Worm (Caenorhabditis elegans) whole organism, mixed stage, embryonic: ENCODE data around the gene C03B1.4.

ENCODE experiments used
- M03D4.4 ChIP-seq: sonication (generic microtip); optimal IDR thresholded peaks from 2 replicates; lab custom pipeline; 2017; ENCODE audit warnings: mild to moderate bottlenecking, missing genetic modification characterization, missing compliant biosample characterization
- bed-3 ChIP-seq: fragments of 200-800 bp; sonication (Bioruptor generic); optimal IDR thresholded peaks from 3 replicates; lab custom pipeline; 2018; ENCODE audit warnings: mild to moderate bottlenecking, missing genetic modification characterization, moderate library complexity, missing compliant biosample characterization
- blmp-1 ChIP-seq: fragments of 150-350 bp; optimal IDR thresholded peaks from 2 replicates; lab custom pipeline; 2014; ENCODE audit warnings: missing biosample characterization, missing genetic modification characterization
- ceh-39 ChIP-seq: fragments of 150-350 bp; optimal IDR thresholded peaks from 2 replicates; lab custom pipeline; 2014; ENCODE audit warnings: missing biosample characterization, missing genetic modification characterization
- ceh-43 ChIP-seq: fragments of 200-800 bp; sonication (Bioruptor generic); optimal IDR thresholded peaks from 2 replicates; lab custom pipeline; 2018; ENCODE audit warnings: mild to moderate bottlenecking, missing genetic modification characterization, moderate library complexity, missing compliant biosample characterization
- ceh-83 ChIP-seq: fragments of 200-800 bp; sonication (Bioruptor generic); optimal IDR thresholded peaks from 2 replicates; lab custom pipeline; 2018; ENCODE audit warnings: mild to moderate bottlenecking, missing genetic modification characterization, missing compliant biosample characterization
- ces-1 ChIP-seq: fragments of 150-350 bp; optimal IDR thresholded peaks from 2 replicates; lab custom pipeline; 2014; ENCODE audit warnings: missing biosample characterization, missing genetic modification reagents, missing genetic modification characterization
- cnd-1 ChIP-seq: fragments of 200-800 bp; sonication (Bioruptor generic); optimal IDR thresholded peaks from 2 replicates; lab custom pipeline; 2018; ENCODE audit warnings: mild to moderate bottlenecking, missing genetic modification characterization, missing compliant biosample characterization
- drap-1 ChIP-seq: fragments of 200-800 bp; sonication (Bioruptor generic); optimal IDR thresholded peaks from 3 replicates; lab custom pipeline; 2018; ENCODE audit warnings: mild to moderate bottlenecking, missing genetic modification characterization, missing compliant biosample characterization
- elt-1 ChIP-seq: sonication (generic microtip); optimal IDR thresholded peaks from 2 replicates; lab custom pipeline; 2017; ENCODE audit warnings: missing genetic modification characterization, mild to moderate bottlenecking, missing compliant biosample characterization, antibody characterized with exemption, moderate library complexity, borderline replicate concordance; ENCODE audit not compliant: insufficient read depth
- flh-1 ChIP-seq: fragments of 200-800 bp; sonication (Bioruptor generic); optimal IDR thresholded peaks from 2 replicates; lab custom pipeline; 2018; ENCODE audit warnings: mild to moderate bottlenecking, missing genetic modification characterization, moderate library complexity, missing compliant biosample characterization
- ham-2 ChIP-seq: fragments of 200-800 bp; sonication (Bioruptor generic); optimal IDR thresholded peaks from 2 replicates; lab custom pipeline; 2018; ENCODE audit warnings: mild to moderate bottlenecking, missing genetic modification characterization, missing compliant biosample characterization
- hlh-1 ChIP-seq: fragments of 150-350 bp; optimal IDR thresholded peaks from 2 replicates; lab custom pipeline; 2014; ENCODE audit warnings: missing biosample characterization, missing genetic modification reagents, missing genetic modification characterization
- lin-13 ChIP-seq: fragments of 150-350 bp; optimal IDR thresholded peaks from 2 replicates; lab custom pipeline; 2014; ENCODE audit warnings: missing biosample characterization, missing genetic modification characterization
- lsy-2 ChIP-seq: fragments of 150-350 bp; optimal IDR thresholded peaks from 2 replicates; lab custom pipeline; 2014; ENCODE audit warnings: missing biosample characterization, missing genetic modification characterization
- mab-5 ChIP-seq: fragments of 150-350 bp; optimal IDR thresholded peaks from 2 replicates; lab custom pipeline; 2014; ENCODE audit warnings: missing biosample characterization, missing genetic modification characterization
- mep-1 ChIP-seq: fragments of 150-350 bp; optimal IDR thresholded peaks from 2 replicates; lab custom pipeline; 2017; ENCODE audit warnings: missing biosample characterization, missing genetic modification reagents, missing genetic modification characterization, inconsistent platforms
- mls-2 ChIP-seq: sonication (generic microtip); optimal IDR thresholded peaks from 2 replicates; lab custom pipeline; 2016; ENCODE audit warnings: mild to moderate bottlenecking, missing genetic modification characterization, moderate library complexity, missing compliant biosample characterization
- nhr-12 ChIP-seq: fragments of 150-350 bp; optimal IDR thresholded peaks from 2 replicates; lab custom pipeline; 2014; ENCODE audit warnings: missing biosample characterization, missing genetic modification characterization
- nhr-2 ChIP-seq: fragments of 150-350 bp; optimal IDR thresholded peaks from 2 replicates; lab custom pipeline; 2014; ENCODE audit warnings: missing biosample characterization, missing genetic modification characterization
- nhr-237 ChIP-seq: fragments of 150-350 bp; optimal IDR thresholded peaks from 2 replicates; lab custom pipeline; 2014; ENCODE audit warnings: missing biosample characterization, missing genetic modification characterization
- nhr-28 ChIP-seq: fragments of 150-350 bp; optimal IDR thresholded peaks from 2 replicates; lab custom pipeline; 2014; ENCODE audit warnings: missing biosample characterization, missing genetic modification characterization
- nhr-76 ChIP-seq: sonication (generic microtip); optimal IDR thresholded peaks from 2 replicates; lab custom pipeline; 2017; ENCODE audit warnings: missing biosample characterization, missing genetic modification characterization
- pha-4 ChIP-seq: fragments of 150-350 bp; optimal IDR thresholded peaks from 2 replicates; lab custom pipeline; 2018; ENCODE audit warnings: missing biosample characterization, missing genetic modification reagents, missing genetic modification characterization
- sem-2 ChIP-seq: fragments of 200-800 bp; sonication (Bioruptor generic); optimal IDR thresholded peaks from 2 replicates; lab custom pipeline; 2018; ENCODE audit warnings: mild to moderate bottlenecking, missing genetic modification characterization, missing compliant biosample characterization
- snpc-4 ChIP-seq: fragments of 150-350 bp; optimal IDR thresholded peaks from 2 replicates; lab custom pipeline; 2014; ENCODE audit warnings: missing biosample characterization, missing genetic modification characterization
- sptf-1 ChIP-seq: sonication (generic microtip); optimal IDR thresholded peaks from 2 replicates; lab custom pipeline; 2017; ENCODE audit warnings: mild to moderate bottlenecking, missing genetic modification characterization, moderate library complexity, missing compliant biosample characterization
- tbx-8 ChIP-seq: fragments of 200-800 bp; sonication (Bioruptor generic); optimal IDR thresholded peaks from 2 replicates; lab custom pipeline; 2018; ENCODE audit warnings: mild to moderate bottlenecking, missing genetic modification characterization, moderate library complexity, missing compliant biosample characterization
- unc-120 ChIP-seq: sonication (generic microtip); optimal IDR thresholded peaks from 2 replicates; lab custom pipeline; 2017; ENCODE audit warnings: missing genetic modification characterization, missing compliant biosample characterization; ENCODE audit not compliant: poor library complexity, severe bottlenecking
- unc-39 ChIP-seq: fragments of 150-350 bp; optimal IDR thresholded peaks from 2 replicates; lab custom pipeline; 2014; ENCODE audit warnings: missing biosample characterization, missing genetic modification characterization
- unc-62 ChIP-seq: fragments of 150-350 bp; optimal IDR thresholded peaks from 2 replicates; lab custom pipeline; 2014; ENCODE audit warnings: missing biosample characterization, missing genetic modification reagents, missing genetic modification characterization
- zip-8 ChIP-seq: fragments of 150-350 bp; optimal IDR thresholded peaks from 2 replicates; lab custom pipeline; 2014; ENCODE audit warnings: missing biosample characterization, missing genetic modification characterization
- ztf-11 ChIP-seq: fragments of 150-350 bp; optimal IDR thresholded peaks from 2 replicates; lab custom pipeline; 2014; ENCODE audit warnings: missing biosample characterization, missing genetic modification characterization

Gene C03B1.4

ce11 chrX:6353763-6354162 lies 10.5 kb upstream of the C03B1.4 start:
- TF ChIP-seq elt-1 (tag; lab: Kevin White, UChicago) (no peak), tbx-8 (GFP tag; lab: Kevin White, UChicago) (no peak), nhr-76 (no peak), ztf-11 (no peak), hlh-1 (tag; lab: Kevin White, UChicago) (no peak), lsy-2 (tag; lab: Kevin White, UChicago) (no peak)
- TF ChIP-seq, all 35 proteins: peak for 0

ce11 chrX:6355030-6355635 lies 9.2 kb upstream of the C03B1.4 start, which contains the start of gene C03B1.5:
Gene C03B1.5, plus strand, starts transcription at chrX:6355585.
- TF ChIP-seq nhr-28 (tag; lab: Kevin White, UChicago) (no peak), lin-13 (tag; lab: Kevin White, UChicago) (no peak), unc-120 (tag; lab: Kevin White, UChicago) (no peak), blmp-1 (tag; lab: Kevin White, UChicago) (no peak), sptf-1 (tag; lab: Kevin White, UChicago) (no peak), sem-2 (GFP tag; lab: Kevin White, UChicago) (no peak), flh-1 (GFP tag; lab: Kevin White, UChicago) (no peak), hlh-1 (tag; lab: Kevin White, UChicago) (no peak), bed-3 (no peak), mab-5 (tag; lab: Kevin White, UChicago) (no peak), mep-1 (tag; lab: Kevin White, UChicago) (no peak), zip-8 (tag; lab: Kevin White, UChicago) (no peak), ces-1 (no peak), elt-1 (tag; lab: Kevin White, UChicago) (no peak), ceh-39 (tag; lab: Kevin White, UChicago) (no peak), nhr-237 (tag; lab: Kevin White, UChicago) (no peak)

ce11 chrX:6357772-6358171 lies 6.5 kb upstream of the C03B1.4 start, which contains the start of gene C03B1.10:
Gene C03B1.10, minus strand, starts transcription at chrX:6357872.
- TF ChIP-seq pha-4 (tag; lab: Kevin White, UChicago) (no peak), mab-5 (tag; lab: Kevin White, UChicago) (no peak), bed-3 (no peak), flh-1 (GFP tag; lab: Kevin White, UChicago) (no peak)

ce11 chrX:6360077-6360476 lies 4.2 kb upstream of the C03B1.4 start:
- TF ChIP-seq flh-1 (GFP tag; lab: Kevin White, UChicago) = no peak
- no peak for TF ChIP-seq sptf-1 (tag; lab: Kevin White, UChicago)
- TF ChIP-seq cnd-1 (tag; lab: Kevin White, UChicago) = no peak
- no peak for TF ChIP-seq nhr-28 (tag; lab: Kevin White, UChicago)
- no peak for TF ChIP-seq nhr-2 (tag; lab: Kevin White, UChicago)
- no peak for TF ChIP-seq lin-13 (tag; lab: Kevin White, UChicago)
- no peak for TF ChIP-seq sem-2 (GFP tag; lab: Kevin White, UChicago)
- no peak for TF ChIP-seq unc-62 (GFP tag; lab: Kevin White, UChicago)
- TF ChIP-seq pha-4 (tag; lab: Kevin White, UChicago) = no peak
- TF ChIP-seq hlh-1 (tag; lab: Kevin White, UChicago) = no peak
- no peak for TF ChIP-seq zip-8 (tag; lab: Kevin White, UChicago)
- TF ChIP-seq elt-1 (tag; lab: Kevin White, UChicago) = no peak
- TF ChIP-seq drap-1 = no peak
- no peak for TF ChIP-seq mls-2 (tag; lab: Kevin White, UChicago)

ce11 chrX:6360658-6361057 lies 3.6 kb upstream of the C03B1.4 start, which contains the start of gene C03B1.14:
Gene C03B1.14, minus strand, starts transcription at chrX:6360758.
- no peak for TF ChIP-seq unc-120 (tag; lab: Kevin White, UChicago)
- no peak for TF ChIP-seq nhr-2 (tag; lab: Kevin White, UChicago)
- TF ChIP-seq ceh-83 (GFP tag; lab: Kevin White, UChicago) = no peak
- no peak for TF ChIP-seq M03D4.4 (tag; lab: Kevin White, UChicago)
- TF ChIP-seq ham-2 (GFP tag; lab: Kevin White, UChicago) = no peak
- no peak for TF ChIP-seq mls-2 (tag; lab: Kevin White, UChicago)
- no peak for TF ChIP-seq drap-1
- no peak for TF ChIP-seq unc-39 (tag; lab: Kevin White, UChicago)
- no peak for TF ChIP-seq blmp-1 (tag; lab: Kevin White, UChicago)
- TF ChIP-seq unc-62 (GFP tag; lab: Kevin White, UChicago) = no peak
- TF ChIP-seq snpc-4 (tag; lab: Kevin White, UChicago) = no peak
- no peak for TF ChIP-seq tbx-8 (GFP tag; lab: Kevin White, UChicago)
- no peak for TF ChIP-seq nhr-12 (tag; lab: Kevin White, UChicago)
- no peak for TF ChIP-seq sptf-1 (tag; lab: Kevin White, UChicago)
- TF ChIP-seq cnd-1 (tag; lab: Kevin White, UChicago) = no peak
- no peak for TF ChIP-seq ceh-43 (GFP tag; lab: Kevin White, UChicago)
- TF ChIP-seq nhr-237 (tag; lab: Kevin White, UChicago) = no peak
- TF ChIP-seq mab-5 (tag; lab: Kevin White, UChicago) = no peak
